Worm (Caenorhabditis elegans) whole organism, L1 larva: ENCODE data around the gene sre-28.

Source experiments
- F16B12.6 ChIP-seq: fragments of 150-350 bp; optimal IDR thresholded peaks from 2 replicates; lab custom pipeline; 2014; ENCODE audit warnings: missing biosample characterization, missing genetic modification characterization
- alr-1 ChIP-seq: fragments of 200-800 bp; sonication (Bioruptor generic); optimal IDR thresholded peaks from 2 replicates; lab custom pipeline; 2018; ENCODE audit warnings: borderline replicate concordance, mild to moderate bottlenecking, missing genetic modification characterization, missing compliant biosample characterization
- ama-1 ChIP-seq: fragments of 150-350 bp; optimal IDR thresholded peaks from 2 replicates; lab custom pipeline; 2014
- blmp-1 ChIP-seq: fragments of 150-350 bp; optimal IDR thresholded peaks from 2 replicates; lab custom pipeline; 2014; ENCODE audit warnings: missing biosample characterization, missing genetic modification characterization
- ceh-63 ChIP-seq: fragments of 200-800 bp; sonication (Bioruptor generic); optimal IDR thresholded peaks from 2 replicates; lab custom pipeline; 2018; ENCODE audit warnings: mild to moderate bottlenecking, missing genetic modification characterization, missing compliant biosample characterization
- ceh-8 ChIP-seq: fragments of 200-800 bp; sonication (Bioruptor generic); optimal IDR thresholded peaks from 2 replicates; lab custom pipeline; 2018; ENCODE audit warnings: mild to moderate bottlenecking, missing genetic modification characterization, moderate library complexity, missing compliant biosample characterization
- dsc-1 ChIP-seq: sonication (generic microtip); optimal IDR thresholded peaks from 2 replicates; lab custom pipeline; 2016; ENCODE audit warnings: mild to moderate bottlenecking, missing genetic modification characterization, missing compliant biosample characterization
- efl-1 ChIP-seq, 4 experiments: fragments of 150-350 bp; optimal IDR thresholded peaks in 3 of 4; peaks in 1 of 4; 1 replicate in 1 of 4; 2 replicates in 3 of 4; lab custom pipeline; 2014; ENCODE audit warnings: missing biosample characterization in 2 of 4, missing genetic modification characterization in 2 of 4, missing genetic modification reagents in 2 of 4
- egl-27 ChIP-seq, 2 experiments: fragments of 150-350 bp in 1 of 2; sonication (generic microtip); optimal IDR thresholded peaks; 3 replicates each; lab custom pipeline; 2017 to 2018; ENCODE audit warnings: missing biosample characterization in 2 of 2, missing genetic modification characterization in 2 of 2, missing genetic modification reagents in 2 of 2
- elt-3 ChIP-seq, 6 experiments: fragments of 150-350 bp in 1 of 6; sonication (generic microtip); optimal IDR thresholded peaks; 2 replicates each; lab custom pipeline; 2017 to 2018; ENCODE audit warnings: missing biosample characterization in 6 of 6, missing genetic modification characterization in 6 of 6, inconsistent platforms in 1 of 6
- fkh-4 ChIP-seq: sonication (generic microtip); optimal IDR thresholded peaks from 2 replicates; lab custom pipeline; 2016; ENCODE audit warnings: missing compliant biosample characterization, missing genetic modification characterization, borderline replicate concordance
- fkh-8 ChIP-seq: sonication (generic microtip); optimal IDR thresholded peaks from 2 replicates; lab custom pipeline; 2016; ENCODE audit warnings: mild to moderate bottlenecking, missing genetic modification characterization, missing compliant biosample characterization
- grh-1 ChIP-seq: fragments of 200-800 bp; sonication (Bioruptor generic); IDR thresholded peaks from 2 replicates; pipeline ENCODE4 v1.3.6; 2022; ENCODE audit warnings: missing genetic modification reagents, missing genetic modification characterization, missing compliant biosample characterization
- jun-1 ChIP-seq: fragments of 150-350 bp; optimal IDR thresholded peaks from 2 replicates; lab custom pipeline; 2014; ENCODE audit warnings: missing biosample characterization, missing genetic modification reagents, missing genetic modification characterization
- lin-13 ChIP-seq: fragments of 150-350 bp; optimal IDR thresholded peaks from 2 replicates; lab custom pipeline; 2014; ENCODE audit warnings: missing biosample characterization, missing genetic modification reagents, missing genetic modification characterization
- lin-14 ChIP-seq: fragments of 200-800 bp; sonication (Bioruptor generic); optimal IDR thresholded peaks from 2 replicates; lab custom pipeline; 2018; ENCODE audit warnings: mild to moderate bottlenecking, missing genetic modification characterization, moderate library complexity, missing compliant biosample characterization
- lir-3 ChIP-seq: sonication (generic microtip); optimal IDR thresholded peaks from 2 replicates; lab custom pipeline; 2016; ENCODE audit warnings: mild to moderate bottlenecking, missing genetic modification characterization, moderate library complexity, missing compliant biosample characterization; ENCODE audit not compliant: poor library complexity
- lsy-2 ChIP-seq, 2 experiments: fragments of 150-350 bp; optimal IDR thresholded peaks; 2 replicates each; lab custom pipeline; 2014; ENCODE audit warnings: missing biosample characterization in 2 of 2, missing genetic modification characterization in 2 of 2
- mab-9 ChIP-seq: fragments of 200-800 bp; sonication (Bioruptor generic); IDR thresholded peaks from 2 replicates; pipeline ENCODE4 v1.3.6; 2022; ENCODE audit warnings: missing genetic modification reagents, missing genetic modification characterization, missing compliant biosample characterization
- mdl-1 ChIP-seq, 2 experiments: fragments of 150-350 bp; optimal IDR thresholded peaks; 2 replicates each; lab custom pipeline; 2014 to 2017; ENCODE audit warnings: missing biosample characterization in 2 of 2, missing genetic modification characterization in 2 of 2, inconsistent platforms in 1 of 2
- mep-1 ChIP-seq: fragments of 150-350 bp; optimal IDR thresholded peaks from 2 replicates; lab custom pipeline; 2014; ENCODE audit warnings: missing biosample characterization, missing genetic modification characterization
- nhr-11 ChIP-seq: fragments of 150-350 bp; optimal IDR thresholded peaks from 2 replicates; lab custom pipeline; 2014; ENCODE audit warnings: missing biosample characterization, missing genetic modification characterization
- nhr-12 ChIP-seq: sonication (generic microtip); optimal IDR thresholded peaks from 2 replicates; lab custom pipeline; 2017; ENCODE audit warnings: missing biosample characterization, missing genetic modification characterization
- nhr-20 ChIP-seq: sonication (generic microtip); optimal IDR thresholded peaks from 2 replicates; lab custom pipeline; 2016; ENCODE audit warnings: mild to moderate bottlenecking, missing genetic modification characterization, missing compliant biosample characterization
- nhr-47 ChIP-seq: sonication (generic microtip); optimal IDR thresholded peaks from 2 replicates; lab custom pipeline; 2016; ENCODE audit warnings: mild to moderate bottlenecking, missing genetic modification characterization, moderate library complexity, missing compliant biosample characterization
- nhr-76 ChIP-seq: sonication (generic microtip); optimal IDR thresholded peaks from 2 replicates; lab custom pipeline; 2017; ENCODE audit warnings: missing biosample characterization, missing genetic modification characterization
- nhr-77 ChIP-seq: fragments of 150-350 bp; optimal IDR thresholded peaks from 2 replicates; lab custom pipeline; 2014; ENCODE audit warnings: missing biosample characterization, missing genetic modification characterization
- nhr-84 ChIP-seq: sonication (generic microtip); optimal IDR thresholded peaks from 2 replicates; lab custom pipeline; 2017; ENCODE audit warnings: missing biosample characterization, missing genetic modification characterization
- nhr-85 ChIP-seq: sonication (generic microtip); peaks from one replicate; lab custom pipeline; 2016; ENCODE audit warnings: missing genetic modification characterization, inconsistent platforms, missing compliant biosample characterization
- nhr-90 ChIP-seq: sonication (generic microtip); optimal IDR thresholded peaks from 2 replicates; lab custom pipeline; 2016; ENCODE audit warnings: mild to moderate bottlenecking, missing genetic modification characterization, missing compliant biosample characterization; ENCODE audit not compliant: poor library complexity
- pag-3 ChIP-seq: sonication (generic microtip); optimal IDR thresholded peaks from 2 replicates; lab custom pipeline; 2017; ENCODE audit warnings: missing genetic modification characterization, mild to moderate bottlenecking, missing compliant biosample characterization, antibody characterized with exemption, borderline replicate concordance; ENCODE audit not compliant: insufficient read depth
- pax-3 ChIP-seq: fragments of 200-800 bp; sonication (Bioruptor generic); optimal IDR thresholded peaks from 2 replicates; lab custom pipeline; 2018; ENCODE audit warnings: mild to moderate bottlenecking, missing genetic modification characterization, moderate library complexity, missing compliant biosample characterization
- pqm-1 ChIP-seq: sonication (generic microtip); optimal IDR thresholded peaks from 3 replicates; lab custom pipeline; 2017; ENCODE audit warnings: missing biosample characterization, missing genetic modification characterization
- snpc-4 ChIP-seq: fragments of 150-350 bp; optimal IDR thresholded peaks from 2 replicates; lab custom pipeline; 2014; ENCODE audit warnings: missing biosample characterization, missing genetic modification characterization
- unc-62 ChIP-seq: fragments of 150-350 bp; optimal IDR thresholded peaks from 2 replicates; lab custom pipeline; 2014; ENCODE audit warnings: missing biosample characterization, missing genetic modification reagents, missing genetic modification characterization
- unc-98 ChIP-seq: fragments of 200-800 bp; sonication (Bioruptor generic); IDR thresholded peaks from 2 replicates; pipeline ENCODE4 v1.3.6; 2022; ENCODE audit warnings: missing genetic modification characterization, missing compliant biosample characterization
- vab-15 ChIP-seq: sonication (generic microtip); optimal IDR thresholded peaks from 2 replicates; lab custom pipeline; 2017; ENCODE audit warnings: missing genotype, mild to moderate bottlenecking, missing genetic modification characterization, missing compliant biosample characterization
- xbp-1 ChIP-seq: sonication (generic microtip); optimal IDR thresholded peaks from 2 replicates; lab custom pipeline; 2016; ENCODE audit warnings: missing genetic modification characterization, missing compliant biosample characterization
- ztf-11 ChIP-seq, 2 experiments: sonication (generic microtip); optimal IDR thresholded peaks; 2 replicates each; lab custom pipeline; 2016 to 2017; ENCODE audit warnings: missing genetic modification characterization in 2 of 2, missing biosample characterization in 1 of 2, missing compliant biosample characterization in 1 of 2

sre-28 gene

DNA sequence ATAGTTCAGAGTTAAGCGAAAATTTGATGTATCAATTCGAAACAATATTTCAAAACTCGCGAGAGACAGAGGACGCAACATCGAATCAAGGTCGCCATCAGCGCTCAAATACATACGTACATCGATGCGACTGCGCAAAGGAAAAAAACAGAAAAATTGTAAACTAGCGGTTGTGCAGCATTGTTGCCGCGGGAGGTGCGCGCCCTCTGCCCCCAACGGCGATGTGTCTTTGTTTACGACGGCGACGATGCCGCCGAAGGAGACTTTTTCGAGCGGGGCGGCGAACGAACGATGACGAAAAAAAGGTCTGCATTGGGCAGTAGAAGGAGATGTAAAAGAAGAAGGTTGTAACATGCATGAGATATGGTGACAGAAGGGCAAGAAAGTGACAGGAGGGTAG, 18.7 kb downstream of the sre-28 start:
- TF ChIP-seq grh-1 (GFP tag; lab: Robert Waterston, UW) (no peak), lin-14 (GFP tag; lab: Kevin White, UChicago) (peak; percentile 64), nhr-85 (peak; percentile 81), efl-1 (optimal IDR thresholded peaks at IDR 0.05; lab: Kevin White, UChicago) (no peak), efl-1 (GFP tag; optimal IDR thresholded peaks at IDR 0.05 in 1 of 2; lab: Kevin White, UChicago) (peak in 1 of 2 experiments; percentile 3), vab-15 (tag; lab: Kevin White, UChicago) (no peak)

DNA sequence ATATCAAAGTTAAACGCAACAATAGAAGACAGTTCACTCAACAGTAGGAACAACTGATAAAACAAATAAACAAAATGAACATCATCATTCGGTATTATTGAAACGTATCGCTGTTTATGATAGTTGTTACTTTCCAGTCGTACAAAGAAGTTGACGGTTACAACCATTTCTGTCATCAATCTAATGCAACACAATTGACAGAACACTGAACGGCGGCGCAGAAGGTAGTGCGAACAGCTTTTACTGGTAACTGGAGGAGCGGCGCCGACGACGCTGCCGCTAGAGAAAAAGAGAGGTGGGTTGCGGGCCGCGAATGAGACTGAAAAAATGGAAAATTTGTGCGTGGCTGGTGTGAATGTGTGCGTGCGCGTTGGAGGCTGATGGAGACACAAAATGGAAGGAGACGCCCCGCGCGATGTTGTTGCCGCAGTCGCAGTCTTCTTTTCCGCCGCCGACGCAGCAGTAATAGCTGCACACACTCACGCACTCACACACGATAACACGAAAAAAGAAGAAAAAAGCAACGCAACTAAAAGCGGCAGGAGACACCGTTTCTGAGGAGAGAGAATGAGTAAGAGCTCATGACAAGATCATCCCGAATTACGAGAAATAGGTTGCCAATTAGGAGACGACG, 20.1 kb downstream of the sre-28 start:
- no peak for TF ChIP-seq nhr-76 (tag; lab: Kevin White, UChicago)
- TF ChIP-seq lin-13, result no peak
- no peak for TF ChIP-seq nhr-90 (tag; lab: Kevin White, UChicago)
- TF ChIP-seq lsy-2 (tag; optimal IDR thresholded peaks at IDR 0.05; lab: Kevin White, UChicago), result no peak
- no peak for TF ChIP-seq lir-3 (tag; lab: Kevin White, UChicago)
- TF ChIP-seq fkh-8 (tag; lab: Kevin White, UChicago), result peak; percentile 50
- no peak for TF ChIP-seq pqm-1 (tag; lab: Kevin White, UChicago)
- TF ChIP-seq ama-1 (lab: Kevin White, UChicago), result no peak
- no peak for TF ChIP-seq F16B12.6 (tag; lab: Kevin White, UChicago)
- TF ChIP-seq ceh-63 (GFP tag; lab: Kevin White, UChicago), result no peak
- TF ChIP-seq mep-1 (tag; lab: Kevin White, UChicago), result no peak
- peak; percentile 1 for TF ChIP-seq nhr-47
- TF ChIP-seq egl-27 (tag; optimal IDR thresholded peaks at IDR 0.05; lab: Kevin White, UChicago), result no peak
- no peak for TF ChIP-seq elt-3 (tag; optimal IDR thresholded peaks at IDR 0.05; lab: Kevin White, UChicago)
- no peak for TF ChIP-seq jun-1 (tag; lab: Kevin White, UChicago)
- TF ChIP-seq mdl-1 (tag; optimal IDR thresholded peaks at IDR 0.05; lab: Kevin White, UChicago), result no peak
- no peak for TF ChIP-seq xbp-1 (tag; lab: Kevin White, UChicago)
- TF ChIP-seq unc-98 (GFP tag; lab: Robert Waterston, UW), result no peak
- no peak for TF ChIP-seq blmp-1
- no peak for TF ChIP-seq ztf-11 (tag; optimal IDR thresholded peaks at IDR 0.05; lab: Kevin White, UChicago)
- peak; percentile 54 for TF ChIP-seq lin-14 (GFP tag; lab: Kevin White, UChicago)
- no peak for TF ChIP-seq nhr-77
- no peak for TF ChIP-seq nhr-84 (tag; lab: Kevin White, UChicago)
- no peak for TF ChIP-seq nhr-12 (tag; lab: Kevin White, UChicago)
- no peak for TF ChIP-seq pag-3 (tag; lab: Kevin White, UChicago)
- no peak for TF ChIP-seq pax-3
- TF ChIP-seq mab-9 (GFP tag; lab: Robert Waterston, UW), result no peak
- no peak for TF ChIP-seq unc-62 (GFP tag; lab: Kevin White, UChicago)
- TF ChIP-seq alr-1 (tag; lab: Kevin White, UChicago), result no peak
- TF ChIP-seq ceh-8 (GFP tag; lab: Kevin White, UChicago), result no peak
- TF ChIP-seq fkh-4, result no peak
- no peak for TF ChIP-seq efl-1 (optimal IDR thresholded peaks at IDR 0.05; lab: Kevin White, UChicago)
- peak in 1 of 2 experiments; percentile 88 for TF ChIP-seq efl-1 (GFP tag; optimal IDR thresholded peaks at IDR 0.05 in 1 of 2; lab: Kevin White, UChicago)
- TF ChIP-seq nhr-11 (tag; lab: Kevin White, UChicago), result no peak
- no peak for TF ChIP-seq grh-1 (GFP tag; lab: Robert Waterston, UW)
- TF ChIP-seq nhr-20, result no peak
- peak; percentile 32 for TF ChIP-seq dsc-1 (tag; lab: Kevin White, UChicago)
- no peak for TF ChIP-seq snpc-4 (tag; lab: Kevin White, UChicago)
